Fruit fly (Drosophila melanogaster) whole organism, embryonic: ENCODE results near the gene yps.

Experiments used
- ATbp ChIP-seq: fragments of 200-800 bp; sonication (Bioruptor generic); optimal IDR thresholded peaks from 2 replicates; lab custom pipeline; 2017; ENCODE audit warnings: missing biosample characterization, mild to moderate bottlenecking, missing genetic modification characterization, missing genetic modification reagents
- Aef1 ChIP-seq: fragments of 200-800 bp; sonication (Bioruptor generic); IDR thresholded peaks from 3 replicates; pipeline ENCODE4 v1.3.6; 2022; ENCODE audit warnings: missing biosample characterization, missing genetic modification characterization
- CG10274 ChIP-seq: fragments of 200-800 bp; sonication (Bioruptor generic); optimal IDR thresholded peaks from 3 replicates; lab custom pipeline; 2017; ENCODE audit warnings: missing biosample characterization, mild to moderate bottlenecking, missing genetic modification characterization
- CG10321 ChIP-seq: fragments of 200-800 bp; sonication (Bioruptor generic); IDR thresholded peaks from 2 replicates; pipeline ENCODE4 v1.3.6; 2022; ENCODE audit warnings: missing biosample characterization, missing genetic modification characterization
- CG10565 ChIP-seq: fragments of 200-800 bp; sonication (Bioruptor generic); optimal IDR thresholded peaks from 3 replicates; lab custom pipeline; 2016; ENCODE audit warnings: missing biosample characterization, mild to moderate bottlenecking, missing genetic modification characterization
- CG11247 ChIP-seq: fragments of 200-800 bp; sonication (Bioruptor generic); IDR thresholded peaks from 2 replicates; pipeline ENCODE4 v1.3.6; 2022; ENCODE audit warnings: missing biosample characterization, missing genetic modification characterization
- CG12155 ChIP-seq: fragments of 200-800 bp; sonication (Bioruptor generic); optimal IDR thresholded peaks from 3 replicates; lab custom pipeline; 2016; ENCODE audit warnings: missing biosample characterization, missing genetic modification characterization
- CG1233 ChIP-seq: fragments of 200-800 bp; sonication (Bioruptor generic); optimal IDR thresholded peaks from 4 replicates; lab custom pipeline; 2018; ENCODE audit warnings: missing biosample characterization, mild to moderate bottlenecking, missing genetic modification characterization
- CG12391 ChIP-seq: fragments of 200-800 bp; sonication (Bioruptor generic); optimal IDR thresholded peaks from 3 replicates; lab custom pipeline; 2018; ENCODE audit warnings: missing biosample characterization, mild to moderate bottlenecking, missing genetic modification characterization, moderate library complexity
- CG12659 ChIP-seq: fragments of 200-800 bp; sonication (Bioruptor generic); optimal IDR thresholded peaks from 3 replicates; lab custom pipeline; 2017; ENCODE audit warnings: mild to moderate bottlenecking, missing biosample characterization, missing genetic modification reagents, missing genetic modification characterization
- CG1603 ChIP-seq: fragments of 200-800 bp; sonication (Bioruptor generic); optimal IDR thresholded peaks from 2 replicates; lab custom pipeline; 2019; ENCODE audit warnings: missing biosample characterization, mild to moderate bottlenecking, missing genetic modification characterization, moderate library complexity
- CG16863 ChIP-seq: fragments of 200-800 bp; sonication (Bioruptor generic); optimal IDR thresholded peaks from 3 replicates; lab custom pipeline; 2016; ENCODE audit warnings: missing biosample characterization, missing genetic modification characterization
- CG3281 ChIP-seq: fragments of 200-800 bp; sonication (Bioruptor generic); optimal IDR thresholded peaks from 3 replicates; lab custom pipeline; 2017; ENCODE audit warnings: missing biosample characterization, mild to moderate bottlenecking, missing genetic modification characterization
- CG33213 ChIP-seq: fragments of 200-800 bp; sonication (Bioruptor generic); optimal IDR thresholded peaks from 3 replicates; lab custom pipeline; 2016; ENCODE audit warnings: missing biosample characterization, missing genetic modification characterization
- CG4707 ChIP-seq: fragments of 200-800 bp; sonication (Bioruptor generic); optimal IDR thresholded peaks from 2 replicates; lab custom pipeline; 2018; ENCODE audit warnings: missing biosample characterization, mild to moderate bottlenecking, missing genetic modification characterization, moderate library complexity
- CG4730 ChIP-seq: fragments of 200-800 bp; sonication (Bioruptor generic); IDR thresholded peaks from 2 replicates; pipeline ENCODE4 v1.3.6; 2022; ENCODE audit warnings: missing biosample characterization, missing genetic modification characterization
- CG6272 ChIP-seq: fragments of 200-800 bp; sonication (Bioruptor generic); IDR thresholded peaks from 2 replicates; pipeline ENCODE4 v1.3.6; 2022; ENCODE audit warnings: missing biosample characterization, missing genetic modification characterization
- CG7839 ChIP-seq: fragments of 200-800 bp; sonication (Bioruptor generic); optimal IDR thresholded peaks from 3 replicates; lab custom pipeline; 2018; ENCODE audit warnings: missing biosample characterization, mild to moderate bottlenecking, missing genetic modification characterization, moderate library complexity
- CG8290 ChIP-seq, 3 experiments: fragments of 200-800 bp; sonication (Bioruptor generic); optimal IDR thresholded peaks; 2 replicates each; lab custom pipeline; 2016 to 2019; ENCODE audit warnings: missing biosample characterization in 3 of 3, missing genetic modification characterization in 3 of 3, mild to moderate bottlenecking in 2 of 3, moderate library complexity in 1 of 3
- CG8478 ChIP-seq: fragments of >200 bp; optimal IDR thresholded peaks from 2 replicates; lab custom pipeline; 2018
- CG9817 ChIP-seq: fragments of 200-800 bp; sonication (Bioruptor generic); optimal IDR thresholded peaks from 2 replicates; lab custom pipeline; 2018; ENCODE audit warnings: missing biosample characterization, mild to moderate bottlenecking, missing genetic modification characterization, moderate library complexity
- Drgx ChIP-seq: fragments of 200-800 bp; sonication (Bioruptor generic); IDR thresholded peaks from 2 replicates; pipeline ENCODE4 v1.3.6; 2022; ENCODE audit warnings: missing biosample characterization, missing genetic modification characterization
- E2f1 ChIP-seq: fragments of 200-800 bp; sonication (Bioruptor generic); IDR thresholded peaks from 2 replicates; pipeline ENCODE4 v1.3.6; 2022; ENCODE audit warnings: missing biosample characterization, missing genetic modification characterization
- E2f2 ChIP-seq: fragments of 200-800 bp; sonication (Bioruptor generic); IDR thresholded peaks from 2 replicates; pipeline ENCODE4 v1.3.6; 2022; ENCODE audit warnings: missing biosample characterization, missing genetic modification characterization
- Fer3 ChIP-seq: fragments of 200-800 bp; sonication (Bioruptor generic); optimal IDR thresholded peaks from 2 replicates; lab custom pipeline; 2018; ENCODE audit warnings: missing biosample characterization, mild to moderate bottlenecking, missing genetic modification characterization, moderate library complexity
- Gsc ChIP-seq: fragments of 200-800 bp; sonication (Bioruptor generic); IDR thresholded peaks from 2 replicates; pipeline ENCODE4 v1.3.6; 2022; ENCODE audit warnings: missing biosample characterization, missing genetic modification characterization
- Med ChIP-seq: fragments of 200-800 bp; sonication (Bioruptor generic); peaks from one replicate; lab custom pipeline; 2016; ENCODE audit warnings: missing biosample characterization, missing genetic modification characterization, mild to moderate bottlenecking, inconsistent platforms, moderate library complexity
- Meics ChIP-seq: fragments of 200-800 bp; sonication (Bioruptor generic); optimal IDR thresholded peaks from 2 replicates; lab custom pipeline; 2017; ENCODE audit warnings: missing biosample characterization, mild to moderate bottlenecking, missing genetic modification characterization
- NC2α ChIP-seq: fragments of 200-800 bp; sonication (Bioruptor generic); optimal IDR thresholded peaks from 2 replicates; lab custom pipeline; 2016; ENCODE audit warnings: missing biosample characterization, missing genetic modification characterization
- NK7.1 ChIP-seq: fragments of 200-800 bp; sonication (Bioruptor generic); optimal IDR thresholded peaks from 3 replicates; lab custom pipeline; 2016; ENCODE audit warnings: missing biosample characterization, missing genetic modification characterization
- PHDP ChIP-seq: fragments of 200-800 bp; sonication (Bioruptor generic); optimal IDR thresholded peaks from 3 replicates; lab custom pipeline; 2018; ENCODE audit warnings: missing biosample characterization, mild to moderate bottlenecking, missing genetic modification characterization, moderate library complexity
- Sox102F ChIP-seq: fragments of 200-800 bp; sonication (Bioruptor generic); optimal IDR thresholded peaks from 2 replicates; lab custom pipeline; 2018; ENCODE audit warnings: missing biosample characterization, mild to moderate bottlenecking, missing genetic modification characterization, moderate library complexity
- Trl ChIP-seq, 3 experiments: fragments of >200 bp in 2 of 3; fragments of 200-800 bp in 1 of 3; sonication (Bioruptor generic) in 1 of 3; optimal IDR thresholded peaks; 2 replicates in 1 of 3; 3 replicates in 2 of 3; lab custom pipeline; 2016 to 2017; ENCODE audit warnings: missing biosample characterization in 1 of 3, missing genetic modification characterization in 1 of 3
- ab ChIP-seq: fragments of 200-800 bp; sonication (Bioruptor generic); optimal IDR thresholded peaks from 2 replicates; lab custom pipeline; 2016; ENCODE audit warnings: missing biosample characterization, missing genetic modification characterization
- ac ChIP-seq: fragments of 200-800 bp; sonication (Bioruptor generic); optimal IDR thresholded peaks from 3 replicates; lab custom pipeline; 2017; ENCODE audit warnings: missing biosample characterization, mild to moderate bottlenecking, missing genetic modification characterization
- bbx ChIP-seq: fragments of 200-800 bp; sonication (Bioruptor generic); IDR thresholded peaks from 2 replicates; pipeline ENCODE4 v1.3.6; 2022; ENCODE audit warnings: missing biosample characterization, missing genetic modification characterization; ENCODE audit not compliant: partially characterized antibody
- fu2 ChIP-seq: fragments of 200-800 bp; sonication (Bioruptor generic); optimal IDR thresholded peaks from 2 replicates; lab custom pipeline; 2016; ENCODE audit warnings: missing biosample characterization, missing genetic modification characterization
- gt ChIP-seq: fragments of 200-800 bp; sonication (Bioruptor generic); IDR thresholded peaks from 2 replicates; pipeline ENCODE4 v1.3.6; 2022; ENCODE audit warnings: missing biosample characterization, missing genetic modification characterization
- hbn ChIP-seq: fragments of 200-800 bp; sonication (Bioruptor generic); IDR thresholded peaks from 2 replicates; pipeline ENCODE4 v1.3.6; 2022; ENCODE audit warnings: missing biosample characterization, missing genetic modification characterization; ENCODE audit not compliant: partially characterized antibody
- ind ChIP-seq: fragments of 200-800 bp; sonication (Bioruptor generic); optimal IDR thresholded peaks from 3 replicates; lab custom pipeline; 2016; ENCODE audit warnings: missing biosample characterization, missing genetic modification characterization
- jumu ChIP-seq: fragments of 200-800 bp; sonication (Bioruptor generic); optimal IDR thresholded peaks from 3 replicates; lab custom pipeline; 2016; ENCODE audit warnings: missing biosample characterization, missing genetic modification characterization
- nau ChIP-seq: fragments of 200-800 bp; sonication (Bioruptor generic); optimal IDR thresholded peaks from 3 replicates; lab custom pipeline; 2017; ENCODE audit warnings: missing biosample characterization, mild to moderate bottlenecking, missing genetic modification characterization, missing genetic modification reagents
- onecut ChIP-seq: fragments of 200-800 bp; sonication (Bioruptor generic); IDR thresholded peaks from 2 replicates; pipeline ENCODE4 v1.3.6; 2022; ENCODE audit warnings: missing biosample characterization, missing genetic modification characterization
- pan ChIP-seq, 4 experiments: fragments of >200 bp in 3 of 4; fragments of 200-800 bp in 1 of 4; sonication (Bioruptor generic) in 1 of 4; optimal IDR thresholded peaks in 3 of 4; IDR thresholded peaks in 1 of 4; 2 replicates each; pipeline versions ENCODE4 v1.3.6 to Lab custom; 2017 to 2022; ENCODE audit warnings: missing biosample characterization in 2 of 4, missing genetic modification characterization in 2 of 4, mixed read lengths in 1 of 4
- phol ChIP-seq: fragments of 200-800 bp; sonication (Bioruptor generic); optimal IDR thresholded peaks from 3 replicates; lab custom pipeline; 2018; ENCODE audit warnings: missing biosample characterization, mild to moderate bottlenecking, missing genetic modification characterization, moderate library complexity
- pita ChIP-seq: fragments of 200-800 bp; sonication (Bioruptor generic); optimal IDR thresholded peaks from 2 replicates; lab custom pipeline; 2017; ENCODE audit warnings: missing biosample characterization, mild to moderate bottlenecking, missing genetic modification characterization
- row ChIP-seq: fragments of 200-800 bp; sonication (Bioruptor generic); IDR thresholded peaks from 3 replicates; pipeline ENCODE4 v1.3.6; 2022; ENCODE audit warnings: missing biosample characterization, missing genetic modification characterization
- ttk ChIP-seq: fragments of 200-800 bp; sonication (Bioruptor generic); IDR thresholded peaks from 2 replicates; pipeline ENCODE4 v2.1.2; 2022; ENCODE audit warnings: missing biosample characterization, missing genetic modification characterization
- zfh1 ChIP-seq: fragments of 200-800 bp; sonication (Bioruptor generic); IDR thresholded peaks from 3 replicates; pipeline ENCODE4 v1.3.6; 2022; ENCODE audit warnings: missing biosample characterization, missing genetic modification characterization

yps gene

dm6 chr3L:12115966-12116735, 8.8 kb downstream of the yps start, which contains the start of gene vers (continued):
- TF ChIP-seq CG8290 (GFP tag; optimal IDR thresholded peaks at IDR 0.05; lab: Kevin White, UChicago), result no peak
- peak in 1 of 2 experiments; percentile 63 for TF ChIP-seq CG8290 (tag; optimal IDR thresholded peaks at IDR 0.05; lab: Kevin White, UChicago)
- TF ChIP-seq CG9817 (tag; lab: Kevin White, UChicago), result no peak
- no peak for TF ChIP-seq CG8478 (lab: Kevin White, UChicago)
- no peak for TF ChIP-seq CG6272 (GFP tag; lab: Robert Waterston, UW)
- no peak for TF ChIP-seq onecut (GFP tag; lab: Robert Waterston, UW)
- TF ChIP-seq pita (GFP tag; lab: Kevin White, UChicago), result no peak
- no peak for TF ChIP-seq gt (GFP tag; lab: Robert Waterston, UW)
- TF ChIP-seq CG33213 (GFP tag; lab: Kevin White, UChicago), result peak; percentile 62
- peak; percentile 70 for TF ChIP-seq CG1603 (tag; lab: Kevin White, UChicago)
- TF ChIP-seq CG11247, result 0 out of 2 replicates have a peak, but pooled peaks have one; percentile 36
- no peak for TF ChIP-seq Sox102F (GFP tag; lab: Kevin White, UChicago)
- no peak for TF ChIP-seq ATbp
- no peak for TF ChIP-seq NC2α
- TF ChIP-seq hbn, result peak; percentile 95
- TF ChIP-seq zfh1 (GFP tag; lab: Robert Waterston, UW), result peak; percentile 40; the same call in 1 of the 3 replicates
- no peak for TF ChIP-seq NK7.1 (GFP tag; lab: Kevin White, UChicago)
- TF ChIP-seq ac (GFP tag; lab: Kevin White, UChicago), result no peak
- no peak for TF ChIP-seq CG1233
- peak; percentile 38 for TF ChIP-seq phol (tag; lab: Kevin White, UChicago)
- TF ChIP-seq Trl (optimal IDR thresholded peaks at IDR 0.05; lab: Kevin White, UChicago), result no peak
- peak; percentile 52 for TF ChIP-seq Trl (GFP tag; optimal IDR thresholded peaks at IDR 0.05; lab: Kevin White, UChicago)
- TF ChIP-seq Aef1 (GFP tag; lab: Robert Waterston, UW), result no peak
- no peak for TF ChIP-seq nau (GFP tag; lab: Kevin White, UChicago)
- no peak for TF ChIP-seq PHDP (tag; lab: Kevin White, UChicago)
- no peak for TF ChIP-seq E2f1 (GFP tag; lab: Robert Waterston, UW)
- TF ChIP-seq row (GFP tag; lab: Robert Waterston, UW), result 0 out of 3 replicates have a peak, but pooled peaks have one; percentile 35
- TF ChIP-seq jumu (GFP tag; lab: Kevin White, UChicago), result peak; percentile 8
- TF ChIP-seq CG12391 (tag; lab: Kevin White, UChicago), result peak; percentile 28
- TF ChIP-seq pan (optimal IDR thresholded peaks at IDR 0.05; lab: Kevin White, UChicago), result no peak
- TF ChIP-seq pan (GFP tag; optimal IDR thresholded peaks at IDR 0.05 in 1 of 2, IDR thresholded peaks at IDR 0.05 in 1 of 2), result no peak
- TF ChIP-seq ttk (GFP tag; lab: Robert Waterston, UW), result no peak
- TF ChIP-seq E2f2 (GFP tag; lab: Robert Waterston, UW), result peak; percentile 98
- TF ChIP-seq Meics (GFP tag; lab: Kevin White, UChicago), result no peak
- no peak for TF ChIP-seq ab (GFP tag; lab: Kevin White, UChicago)
- TF ChIP-seq bbx (GFP tag; lab: Robert Waterston, UW), result peak; percentile 95
- TF ChIP-seq Med (GFP tag; lab: Kevin White, UChicago), result peak; percentile 88
- no peak for TF ChIP-seq CG10321 (GFP tag; lab: Robert Waterston, UW)
- TF ChIP-seq ind (GFP tag; lab: Kevin White, UChicago), result no peak
- no peak for TF ChIP-seq CG7839
- peak; percentile 50 for TF ChIP-seq CG12659
- no peak for TF ChIP-seq CG3281 (GFP tag; lab: Kevin White, UChicago)
- TF ChIP-seq fu2 (GFP tag; lab: Kevin White, UChicago), result no peak
- no peak for TF ChIP-seq CG4707 (GFP tag; lab: Kevin White, UChicago)
- TF ChIP-seq CG4730 (GFP tag; lab: Robert Waterston, UW), result no peak
- no peak for TF ChIP-seq Fer3 (tag; lab: Kevin White, UChicago)
- no peak for TF ChIP-seq CG10565 (GFP tag; lab: Kevin White, UChicago)
- TF ChIP-seq Drgx (GFP tag; lab: Robert Waterston, UW), result no peak
- TF ChIP-seq CG16863, result no peak
- TF ChIP-seq Gsc (GFP tag; lab: Robert Waterston, UW), result no peak
- no peak for TF ChIP-seq CG10274 (GFP tag; lab: Kevin White, UChicago)
- no peak for TF ChIP-seq CG12155 (GFP tag; lab: Kevin White, UChicago)
